Worm (Caenorhabditis elegans) whole organism, L1 larva: ENCODE results near the gene F25D1.3.

Experiments used
- C16A3.4 ChIP-seq: fragments of 150-350 bp; optimal IDR thresholded peaks from 2 replicates; lab custom pipeline; 2014; ENCODE audit warnings: missing biosample characterization, missing genetic modification characterization
- C34B4.2 ChIP-seq: sonication (generic microtip); optimal IDR thresholded peaks from 2 replicates; lab custom pipeline; 2017; ENCODE audit warnings: mild to moderate bottlenecking, missing genetic modification characterization, missing compliant biosample characterization
- aha-1 ChIP-seq: fragments of 150-350 bp; optimal IDR thresholded peaks from 2 replicates; lab custom pipeline; 2014; ENCODE audit warnings: missing biosample characterization, missing genetic modification characterization
- alr-1 ChIP-seq: fragments of 200-800 bp; sonication (Bioruptor generic); optimal IDR thresholded peaks from 2 replicates; lab custom pipeline; 2018; ENCODE audit warnings: borderline replicate concordance, mild to moderate bottlenecking, missing genetic modification characterization, missing compliant biosample characterization
- ama-1 ChIP-seq: fragments of 150-350 bp; optimal IDR thresholded peaks from 2 replicates; lab custom pipeline; 2014
- blmp-1 ChIP-seq: fragments of 150-350 bp; optimal IDR thresholded peaks from 2 replicates; lab custom pipeline; 2014; ENCODE audit warnings: missing biosample characterization, missing genetic modification characterization
- ceh-8 ChIP-seq: fragments of 200-800 bp; sonication (Bioruptor generic); optimal IDR thresholded peaks from 2 replicates; lab custom pipeline; 2018; ENCODE audit warnings: mild to moderate bottlenecking, missing genetic modification characterization, moderate library complexity, missing compliant biosample characterization
- ceh-82 ChIP-seq, 3 experiments: fragments of 150-350 bp in 1 of 3; sonication (generic microtip) in 2 of 3; optimal IDR thresholded peaks; 2 replicates each; lab custom pipeline; 2014 to 2017; ENCODE audit warnings: missing biosample characterization in 3 of 3, missing genetic modification characterization in 3 of 3
- ceh-88 ChIP-seq: fragments of 200-800 bp; sonication (Bioruptor generic); IDR thresholded peaks from 2 replicates; pipeline ENCODE4 v1.3.6; 2022; ENCODE audit warnings: missing genetic modification characterization, missing compliant biosample characterization
- dpl-1 ChIP-seq, 3 experiments: fragments of 150-350 bp in 2 of 3; sonication (generic microtip) in 1 of 3; optimal IDR thresholded peaks; 2 replicates each; lab custom pipeline; 2014 to 2017; ENCODE audit warnings: missing biosample characterization in 3 of 3, missing genetic modification characterization in 3 of 3, missing genetic modification reagents in 3 of 3
- efl-1 ChIP-seq, 4 experiments: fragments of 150-350 bp; optimal IDR thresholded peaks in 3 of 4; peaks in 1 of 4; 1 replicate in 1 of 4; 2 replicates in 3 of 4; lab custom pipeline; 2014; ENCODE audit warnings: missing biosample characterization in 2 of 4, missing genetic modification characterization in 2 of 4, missing genetic modification reagents in 2 of 4
- egl-13 ChIP-seq: sonication (generic microtip); optimal IDR thresholded peaks from 2 replicates; lab custom pipeline; 2016; ENCODE audit warnings: missing genotype, missing genetic modification reagents, missing genetic modification characterization, missing compliant biosample characterization
- egl-27 ChIP-seq, 2 experiments: fragments of 150-350 bp in 1 of 2; sonication (generic microtip); optimal IDR thresholded peaks; 3 replicates each; lab custom pipeline; 2017 to 2018; ENCODE audit warnings: missing biosample characterization in 2 of 2, missing genetic modification characterization in 2 of 2, missing genetic modification reagents in 2 of 2
- elt-2 ChIP-seq: sonication (generic microtip); optimal IDR thresholded peaks from 2 replicates; lab custom pipeline; 2016; ENCODE audit warnings: missing genetic modification characterization, mild to moderate bottlenecking, inconsistent platforms, missing compliant biosample characterization, missing genetic modification reagents
- elt-3 ChIP-seq, 6 experiments: fragments of 150-350 bp in 1 of 6; sonication (generic microtip); optimal IDR thresholded peaks; 2 replicates each; lab custom pipeline; 2017 to 2018; ENCODE audit warnings: missing biosample characterization in 6 of 6, missing genetic modification characterization in 6 of 6, inconsistent platforms in 1 of 6
- ets-5 ChIP-seq: fragments of 200-800 bp; sonication (Bioruptor generic); IDR thresholded peaks from 2 replicates; pipeline ENCODE4 v1.3.6; 2022; ENCODE audit warnings: missing genetic modification characterization, missing compliant biosample characterization
- fkh-8 ChIP-seq: sonication (generic microtip); optimal IDR thresholded peaks from 2 replicates; lab custom pipeline; 2016; ENCODE audit warnings: mild to moderate bottlenecking, missing genetic modification characterization, missing compliant biosample characterization
- grh-1 ChIP-seq: fragments of 200-800 bp; sonication (Bioruptor generic); IDR thresholded peaks from 2 replicates; pipeline ENCODE4 v1.3.6; 2022; ENCODE audit warnings: missing genetic modification reagents, missing genetic modification characterization, missing compliant biosample characterization
- lin-14 ChIP-seq: fragments of 200-800 bp; sonication (Bioruptor generic); optimal IDR thresholded peaks from 2 replicates; lab custom pipeline; 2018; ENCODE audit warnings: mild to moderate bottlenecking, missing genetic modification characterization, moderate library complexity, missing compliant biosample characterization
- lin-15B ChIP-seq: fragments of 150-350 bp; sonication (generic microtip); optimal IDR thresholded peaks from 3 replicates; lab custom pipeline; 2014; ENCODE audit warnings: missing biosample characterization, missing genetic modification characterization
- lin-39 ChIP-seq: fragments of 150-350 bp; optimal IDR thresholded peaks from 2 replicates; lab custom pipeline; 2014; ENCODE audit warnings: missing biosample characterization, missing genetic modification reagents, missing genetic modification characterization
- lir-3 ChIP-seq: sonication (generic microtip); optimal IDR thresholded peaks from 2 replicates; lab custom pipeline; 2016; ENCODE audit warnings: mild to moderate bottlenecking, missing genetic modification characterization, moderate library complexity, missing compliant biosample characterization; ENCODE audit not compliant: poor library complexity
- lsy-2 ChIP-seq, 2 experiments: fragments of 150-350 bp; optimal IDR thresholded peaks; 2 replicates each; lab custom pipeline; 2014; ENCODE audit warnings: missing biosample characterization in 2 of 2, missing genetic modification characterization in 2 of 2
- mdl-1 ChIP-seq, 2 experiments: fragments of 150-350 bp; optimal IDR thresholded peaks; 2 replicates each; lab custom pipeline; 2014 to 2017; ENCODE audit warnings: missing biosample characterization in 2 of 2, missing genetic modification characterization in 2 of 2, inconsistent platforms in 1 of 2
- nhr-12 ChIP-seq: sonication (generic microtip); optimal IDR thresholded peaks from 2 replicates; lab custom pipeline; 2017; ENCODE audit warnings: missing biosample characterization, missing genetic modification characterization
- nhr-19 ChIP-seq: fragments of 200-800 bp; sonication (Bioruptor generic); conservative IDR thresholded peaks from 2 replicates; pipeline ENCODE4 v1.3.6; 2022; ENCODE audit warnings: missing genetic modification characterization, missing compliant biosample characterization
- nhr-20 ChIP-seq: sonication (generic microtip); optimal IDR thresholded peaks from 2 replicates; lab custom pipeline; 2016; ENCODE audit warnings: mild to moderate bottlenecking, missing genetic modification characterization, missing compliant biosample characterization
- nhr-71 ChIP-seq: sonication (generic microtip); optimal IDR thresholded peaks from 2 replicates; lab custom pipeline; 2016; ENCODE audit warnings: mild to moderate bottlenecking, missing genetic modification characterization, moderate library complexity, missing compliant biosample characterization
- nhr-77 ChIP-seq: fragments of 150-350 bp; optimal IDR thresholded peaks from 2 replicates; lab custom pipeline; 2014; ENCODE audit warnings: missing biosample characterization, missing genetic modification characterization
- nhr-84 ChIP-seq: sonication (generic microtip); optimal IDR thresholded peaks from 2 replicates; lab custom pipeline; 2017; ENCODE audit warnings: missing biosample characterization, missing genetic modification characterization
- nhr-85 ChIP-seq: sonication (generic microtip); peaks from one replicate; lab custom pipeline; 2016; ENCODE audit warnings: missing genetic modification characterization, inconsistent platforms, missing compliant biosample characterization
- snpc-4 ChIP-seq: fragments of 150-350 bp; optimal IDR thresholded peaks from 2 replicates; lab custom pipeline; 2014; ENCODE audit warnings: missing biosample characterization, missing genetic modification characterization
- snu-23 ChIP-seq: sonication (generic microtip); optimal IDR thresholded peaks from 2 replicates; lab custom pipeline; 2016; ENCODE audit warnings: missing genetic modification characterization, missing compliant biosample characterization
- sup-37 ChIP-seq: fragments of 200-800 bp; sonication (Bioruptor generic); optimal IDR thresholded peaks from 2 replicates; lab custom pipeline; 2018; ENCODE audit warnings: mild to moderate bottlenecking, missing genetic modification characterization, missing compliant biosample characterization
- tbx-2 ChIP-seq: sonication (generic microtip); optimal IDR thresholded peaks from 2 replicates; lab custom pipeline; 2016; ENCODE audit warnings: missing genetic modification characterization, missing compliant biosample characterization
- unc-130 ChIP-seq: fragments of 150-350 bp; optimal IDR thresholded peaks from 2 replicates; lab custom pipeline; 2017; ENCODE audit warnings: missing biosample characterization, missing genetic modification characterization, inconsistent platforms
- unc-62 ChIP-seq: fragments of 150-350 bp; optimal IDR thresholded peaks from 2 replicates; lab custom pipeline; 2014; ENCODE audit warnings: missing biosample characterization, missing genetic modification reagents, missing genetic modification characterization
- vab-15 ChIP-seq: sonication (generic microtip); optimal IDR thresholded peaks from 2 replicates; lab custom pipeline; 2017; ENCODE audit warnings: missing genotype, mild to moderate bottlenecking, missing genetic modification characterization, missing compliant biosample characterization
- xbp-1 ChIP-seq: sonication (generic microtip); optimal IDR thresholded peaks from 2 replicates; lab custom pipeline; 2016; ENCODE audit warnings: missing genetic modification characterization, missing compliant biosample characterization
- zip-4 ChIP-seq: fragments of 200-800 bp; sonication (Bioruptor generic); optimal IDR thresholded peaks from 2 replicates; lab custom pipeline; 2018; ENCODE audit warnings: mild to moderate bottlenecking, missing genetic modification characterization, moderate library complexity, missing compliant biosample characterization
- ztf-4 ChIP-seq: fragments of 150-350 bp; optimal IDR thresholded peaks from 2 replicates; lab custom pipeline; 2014; ENCODE audit warnings: missing biosample characterization, missing genetic modification characterization

The F25D1.3 gene

DNA sequence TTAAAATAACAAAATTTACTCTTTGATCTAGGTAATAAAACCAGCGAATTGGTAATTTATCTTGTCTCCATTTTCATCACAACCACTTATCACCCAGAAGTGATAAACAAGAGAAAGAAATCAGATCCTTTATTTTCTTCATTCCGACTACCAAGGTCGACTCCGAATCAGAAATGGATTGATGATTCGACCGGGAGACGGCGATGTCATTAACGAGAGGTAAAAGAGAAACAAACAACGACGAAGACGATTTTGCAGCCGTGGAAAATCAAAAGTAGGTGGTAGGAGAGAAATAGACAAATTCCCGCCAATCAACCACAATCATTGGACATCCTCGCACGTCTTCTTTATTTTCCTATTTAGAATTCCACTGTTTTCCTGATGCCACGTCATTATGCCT is 28.6 kb downstream of the F25D1.3 start:
- TF ChIP-seq tbx-2 (tag; lab: Kevin White, UChicago) (no peak), nhr-12 (tag; lab: Kevin White, UChicago) (no peak), elt-3 (tag; optimal IDR thresholded peaks at IDR 0.05; lab: Kevin White, UChicago) (peak in 5 of 6 experiments; percentile 45 to 80 (median 69)), elt-2 (no peak), ets-5 (no peak), aha-1 (tag; lab: Kevin White, UChicago) (no peak), ama-1 (lab: Kevin White, UChicago) (no peak), egl-27 (tag; optimal IDR thresholded peaks at IDR 0.05; lab: Kevin White, UChicago) (no peak), unc-62 (no peak), ceh-8 (GFP tag; lab: Kevin White, UChicago) (no peak), ceh-88 (GFP tag; lab: Robert Waterston, UW) (no peak), nhr-85 (tag; lab: Kevin White, UChicago) (peak; percentile 87), snpc-4 (tag; lab: Kevin White, UChicago) (no peak), grh-1 (GFP tag; lab: Robert Waterston, UW) (0 out of 2 replicates have a peak, but pooled peaks have one; percentile 19), C16A3.4 (tag; lab: Kevin White, UChicago) (peak; percentile 9), nhr-77 (tag; lab: Kevin White, UChicago) (no peak), dpl-1 (GFP tag; optimal IDR thresholded peaks at IDR 0.05; lab: Kevin White, UChicago) (peak in 1 of 3 experiments; percentile 14), nhr-20 (tag; lab: Kevin White, UChicago) (peak; percentile 48), nhr-71 (peak; percentile 41), alr-1 (tag; lab: Kevin White, UChicago) (no peak), vab-15 (tag; lab: Kevin White, UChicago) (peak; percentile 71), nhr-19 (GFP tag; lab: Robert Waterston, UW) (peak; percentile 7; the same call in 1 of the 2 replicates), lsy-2 (tag; optimal IDR thresholded peaks at IDR 0.05; lab: Kevin White, UChicago) (no peak), egl-13 (tag; lab: Kevin White, UChicago) (no peak), efl-1 (optimal IDR thresholded peaks at IDR 0.05; lab: Kevin White, UChicago) (no peak), efl-1 (GFP tag; optimal IDR thresholded peaks at IDR 0.05 in 1 of 2; lab: Kevin White, UChicago) (peak in 1 of 2 experiments; percentile 67), zip-4 (GFP tag; lab: Kevin White, UChicago) (no peak), unc-130 (tag; lab: Kevin White, UChicago) (peak; percentile 57), blmp-1 (tag; lab: Kevin White, UChicago) (peak; percentile 90), xbp-1 (no peak), C34B4.2 (tag; lab: Kevin White, UChicago) (no peak), lin-39 (tag; lab: Kevin White, UChicago) (no peak)
- TF ChIP-seq, all 84 proteins: peak for 12

ce11 chrV:10557676-10558075 is 29.2 kb downstream of the F25D1.3 start, which contains the start of gene best-14:
Gene best-14 (plus strand): TSS chrV:10557976.
- TF ChIP-seq mdl-1 (tag; optimal IDR thresholded peaks at IDR 0.05; lab: Kevin White, UChicago), result no peak
- no peak for TF ChIP-seq fkh-8 (tag; lab: Kevin White, UChicago)
- TF ChIP-seq egl-27 (tag; optimal IDR thresholded peaks at IDR 0.05; lab: Kevin White, UChicago), result no peak
- TF ChIP-seq sup-37 (GFP tag; lab: Kevin White, UChicago), result no peak
- no peak for TF ChIP-seq snu-23
- no peak for TF ChIP-seq ceh-82 (tag; optimal IDR thresholded peaks at IDR 0.05; lab: Kevin White, UChicago)
- TF ChIP-seq lir-3 (tag; lab: Kevin White, UChicago), result no peak
- TF ChIP-seq lin-14, result peak; percentile 10
- TF ChIP-seq ztf-4 (tag; lab: Kevin White, UChicago), result no peak
- TF ChIP-seq ets-5, result no peak
- TF ChIP-seq vab-15 (tag; lab: Kevin White, UChicago), result no peak
- TF ChIP-seq blmp-1 (tag; lab: Kevin White, UChicago), result peak; percentile 64
- no peak for TF ChIP-seq lin-15B (tag; lab: Kevin White, UChicago)
- no peak for TF ChIP-seq nhr-77 (tag; lab: Kevin White, UChicago)
- no peak for TF ChIP-seq egl-13 (tag; lab: Kevin White, UChicago)
- no peak for TF ChIP-seq xbp-1
- no peak for TF ChIP-seq nhr-85 (tag; lab: Kevin White, UChicago)
- no peak for TF ChIP-seq nhr-84 (tag; lab: Kevin White, UChicago)
